Worm (Caenorhabditis elegans) whole organism, L2 larva: ENCODE data around the gene pnn-1.

ENCODE experiments used
- C34F6.9 ChIP-seq: fragments of 150-350 bp; optimal IDR thresholded peaks from 2 replicates; lab custom pipeline; 2014; ENCODE audit warnings: missing biosample characterization, missing genetic modification characterization
- F13H6.1 ChIP-seq: sonication (generic microtip); optimal IDR thresholded peaks from 2 replicates; lab custom pipeline; 2016; ENCODE audit warnings: missing genetic modification characterization, missing compliant biosample characterization
- R02D3.7 ChIP-seq: fragments of 150-350 bp; optimal IDR thresholded peaks from 2 replicates; lab custom pipeline; 2014; ENCODE audit warnings: missing biosample characterization, missing genetic modification characterization
- Y55F3AM.14 ChIP-seq: fragments of 200-800 bp; sonication (Bioruptor generic); optimal IDR thresholded peaks from 2 replicates; lab custom pipeline; 2018; ENCODE audit warnings: mild to moderate bottlenecking, missing genetic modification characterization, missing compliant biosample characterization
- ZK546.5 ChIP-seq: sonication (generic microtip); optimal IDR thresholded peaks from 2 replicates; lab custom pipeline; 2017; ENCODE audit warnings: missing biosample characterization, missing genetic modification characterization
- alr-1 ChIP-seq: fragments of 150-350 bp; optimal IDR thresholded peaks from 2 replicates; lab custom pipeline; 2014; ENCODE audit warnings: missing biosample characterization, missing genetic modification characterization
- aly-2 ChIP-seq: fragments of 150-350 bp; optimal IDR thresholded peaks from 2 replicates; lab custom pipeline; 2014; ENCODE audit warnings: missing biosample characterization, missing genetic modification characterization
- ama-1 ChIP-seq: fragments of 150-350 bp; optimal IDR thresholded peaks from 2 replicates; lab custom pipeline; 2018; ENCODE audit warnings: inconsistent platforms
- blmp-1 ChIP-seq: sonication (generic microtip); optimal IDR thresholded peaks from 2 replicates; lab custom pipeline; 2017; ENCODE audit warnings: missing genetic modification characterization, mild to moderate bottlenecking, missing compliant biosample characterization, antibody characterized with exemption, moderate library complexity; ENCODE audit not compliant: insufficient read depth
- ceh-16 ChIP-seq: fragments of 150-350 bp; optimal IDR thresholded peaks from 2 replicates; lab custom pipeline; 2014; ENCODE audit warnings: missing biosample characterization, missing genetic modification characterization
- ceh-82 ChIP-seq: fragments of 150-350 bp; optimal IDR thresholded peaks from 2 replicates; lab custom pipeline; 2014; ENCODE audit warnings: missing biosample characterization, missing genetic modification characterization
- crh-2 ChIP-seq: sonication (generic microtip); optimal IDR thresholded peaks from 2 replicates; lab custom pipeline; 2017; ENCODE audit warnings: missing biosample characterization, missing genetic modification characterization
- egl-27 ChIP-seq: sonication (generic microtip); optimal IDR thresholded peaks from 3 replicates; lab custom pipeline; 2017; ENCODE audit warnings: missing biosample characterization, missing genetic modification reagents, missing genetic modification characterization
- elt-1 ChIP-seq: fragments of 150-350 bp; optimal IDR thresholded peaks from 2 replicates; lab custom pipeline; 2014; ENCODE audit warnings: missing biosample characterization, missing genetic modification characterization
- fos-1 ChIP-seq: fragments of 150-350 bp; optimal IDR thresholded peaks from 2 replicates; lab custom pipeline; 2014; ENCODE audit warnings: missing biosample characterization, missing genetic modification characterization
- gmeb-1 ChIP-seq: fragments of 150-350 bp; optimal IDR thresholded peaks from 2 replicates; lab custom pipeline; 2014; ENCODE audit warnings: missing biosample characterization, missing genetic modification characterization
- lin-11 ChIP-seq: fragments of 150-350 bp; sonication (generic microtip); optimal IDR thresholded peaks from 2 replicates; lab custom pipeline; 2014; ENCODE audit warnings: missing biosample characterization, missing genetic modification characterization, inconsistent platforms, mixed read lengths
- lin-13 ChIP-seq: fragments of 150-350 bp; optimal IDR thresholded peaks from 2 replicates; lab custom pipeline; 2014; ENCODE audit warnings: missing biosample characterization, missing genetic modification reagents, missing genetic modification characterization
- lin-39 ChIP-seq: fragments of 150-350 bp; optimal IDR thresholded peaks from 2 replicates; lab custom pipeline; 2014; ENCODE audit warnings: missing biosample characterization, missing genetic modification reagents, missing genetic modification characterization
- lsy-2 ChIP-seq, 2 experiments: fragments of 150-350 bp in 1 of 2; sonication (generic microtip) in 1 of 2; optimal IDR thresholded peaks; 2 replicates each; lab custom pipeline; 2014 to 2017; ENCODE audit warnings: missing biosample characterization in 2 of 2, missing genetic modification characterization in 2 of 2
- mab-5 ChIP-seq: fragments of 150-350 bp; optimal IDR thresholded peaks from 2 replicates; lab custom pipeline; 2014; ENCODE audit warnings: missing biosample characterization, missing genetic modification characterization
- mbf-1 ChIP-seq: sonication (generic microtip); optimal IDR thresholded peaks from 2 replicates; lab custom pipeline; 2017; ENCODE audit warnings: missing biosample characterization, missing genetic modification characterization
- mdl-1 ChIP-seq, 2 experiments: fragments of 150-350 bp in 1 of 2; sonication (generic microtip) in 1 of 2; optimal IDR thresholded peaks; 2 replicates each; lab custom pipeline; 2017; ENCODE audit warnings: missing biosample characterization in 2 of 2, missing genetic modification characterization in 2 of 2
- nhr-10 ChIP-seq: sonication (generic microtip); optimal IDR thresholded peaks from 2 replicates; lab custom pipeline; 2017; ENCODE audit warnings: missing biosample characterization, missing genetic modification characterization
- nhr-11 ChIP-seq: fragments of 150-350 bp; optimal IDR thresholded peaks from 2 replicates; lab custom pipeline; 2014; ENCODE audit warnings: missing biosample characterization, missing genetic modification characterization
- nhr-12 ChIP-seq: fragments of 150-350 bp; optimal IDR thresholded peaks from 2 replicates; lab custom pipeline; 2014; ENCODE audit warnings: missing biosample characterization, missing genetic modification characterization
- nhr-129 ChIP-seq: fragments of 150-350 bp; optimal IDR thresholded peaks from 2 replicates; lab custom pipeline; 2014; ENCODE audit warnings: missing biosample characterization, missing genetic modification characterization
- nhr-21 ChIP-seq: fragments of 150-350 bp; optimal IDR thresholded peaks from 2 replicates; lab custom pipeline; 2014; ENCODE audit warnings: missing biosample characterization, missing genetic modification characterization
- nhr-23 ChIP-seq: fragments of 150-350 bp; optimal IDR thresholded peaks from 2 replicates; lab custom pipeline; 2014; ENCODE audit warnings: missing biosample characterization, missing genetic modification reagents, missing genetic modification characterization
- nhr-237 ChIP-seq: fragments of 150-350 bp; optimal IDR thresholded peaks from 2 replicates; lab custom pipeline; 2014; ENCODE audit warnings: missing biosample characterization, missing genetic modification characterization
- nhr-25 ChIP-seq: fragments of 150-350 bp; sonication (generic microtip); optimal IDR thresholded peaks from 3 replicates; lab custom pipeline; 2014; ENCODE audit warnings: missing biosample characterization, missing genetic modification characterization
- nhr-77 ChIP-seq: fragments of 150-350 bp; optimal IDR thresholded peaks from 2 replicates; lab custom pipeline; 2014; ENCODE audit warnings: missing biosample characterization, missing genetic modification characterization
- peb-1 ChIP-seq: fragments of 150-350 bp; optimal IDR thresholded peaks from 2 replicates; lab custom pipeline; 2014; ENCODE audit warnings: missing biosample characterization, missing genetic modification characterization
- sem-4 ChIP-seq: fragments of 150-350 bp; optimal IDR thresholded peaks from 2 replicates; lab custom pipeline; 2014; ENCODE audit warnings: missing biosample characterization, missing genetic modification reagents, missing genetic modification characterization
- skn-1 ChIP-seq: sonication (generic microtip); optimal IDR thresholded peaks from 2 replicates; lab custom pipeline; 2017; ENCODE audit warnings: missing biosample characterization, missing genetic modification characterization
- unc-39 ChIP-seq: fragments of 150-350 bp; optimal IDR thresholded peaks from 2 replicates; lab custom pipeline; 2014; ENCODE audit warnings: missing biosample characterization, missing genetic modification characterization
- unc-55 ChIP-seq: fragments of 150-350 bp; sonication (generic microtip); optimal IDR thresholded peaks from 3 replicates; lab custom pipeline; 2014; ENCODE audit warnings: missing biosample characterization, missing genetic modification reagents, missing genetic modification characterization
- unc-62 ChIP-seq: fragments of 150-350 bp; optimal IDR thresholded peaks from 2 replicates; lab custom pipeline; 2014; ENCODE audit warnings: missing biosample characterization, missing genetic modification reagents, missing genetic modification characterization
- zag-1 ChIP-seq: fragments of 150-350 bp; optimal IDR thresholded peaks from 2 replicates; lab custom pipeline; 2014; ENCODE audit warnings: missing biosample characterization, missing genetic modification characterization
- ztf-1 ChIP-seq: fragments of 200-800 bp; sonication (Bioruptor generic); conservative IDR thresholded peaks from 2 replicates; pipeline ENCODE4 v1.3.6; 2022; ENCODE audit warnings: missing genetic modification characterization, missing compliant biosample characterization
- ztf-11 ChIP-seq: sonication (generic microtip); optimal IDR thresholded peaks from 2 replicates; lab custom pipeline; 2017; ENCODE audit warnings: missing biosample characterization, missing genetic modification characterization
- ztf-4 ChIP-seq: fragments of 150-350 bp; optimal IDR thresholded peaks from 2 replicates; lab custom pipeline; 2014; ENCODE audit warnings: missing biosample characterization, missing genetic modification characterization

pnn-1 gene

DNA sequence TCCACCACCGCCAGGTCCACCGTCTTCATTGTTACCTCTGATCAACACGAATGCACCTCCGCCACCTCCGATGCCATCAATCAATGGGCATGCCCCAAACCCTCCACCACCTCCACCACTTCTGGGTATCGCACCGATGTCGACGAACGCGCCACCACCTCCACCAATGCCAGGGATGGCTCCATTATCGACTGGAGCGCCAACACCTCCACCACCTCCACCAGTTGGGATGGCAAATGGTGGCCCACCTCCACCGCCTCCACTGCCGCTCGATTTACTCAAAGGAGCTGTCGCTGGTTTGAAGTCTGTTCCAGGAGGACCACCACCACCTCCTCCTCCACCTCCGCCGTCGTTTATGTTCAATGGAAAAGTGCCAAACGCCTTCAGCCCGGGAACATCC is 33.5 kb downstream of the pnn-1 start:
- TF ChIP-seq nhr-21 (tag; lab: Kevin White, UChicago) (no peak), elt-1 (tag; lab: Kevin White, UChicago) (no peak), mab-5 (no peak), ama-1 (lab: Kevin White, UChicago) (no peak), unc-39 (tag; lab: Kevin White, UChicago) (no peak), ceh-16 (tag; lab: Kevin White, UChicago) (no peak), ZK546.5 (tag; lab: Kevin White, UChicago) (no peak), sem-4 (tag; lab: Kevin White, UChicago) (no peak), lin-39 (tag; lab: Kevin White, UChicago) (no peak), ztf-11 (tag; lab: Kevin White, UChicago) (no peak), nhr-23 (tag; lab: Kevin White, UChicago) (no peak), nhr-11 (tag; lab: Kevin White, UChicago) (no peak), fos-1 (tag; lab: Kevin White, UChicago) (no peak), egl-27 (tag; lab: Kevin White, UChicago) (no peak), crh-2 (tag; lab: Kevin White, UChicago) (no peak), F13H6.1 (no peak)

DNA sequence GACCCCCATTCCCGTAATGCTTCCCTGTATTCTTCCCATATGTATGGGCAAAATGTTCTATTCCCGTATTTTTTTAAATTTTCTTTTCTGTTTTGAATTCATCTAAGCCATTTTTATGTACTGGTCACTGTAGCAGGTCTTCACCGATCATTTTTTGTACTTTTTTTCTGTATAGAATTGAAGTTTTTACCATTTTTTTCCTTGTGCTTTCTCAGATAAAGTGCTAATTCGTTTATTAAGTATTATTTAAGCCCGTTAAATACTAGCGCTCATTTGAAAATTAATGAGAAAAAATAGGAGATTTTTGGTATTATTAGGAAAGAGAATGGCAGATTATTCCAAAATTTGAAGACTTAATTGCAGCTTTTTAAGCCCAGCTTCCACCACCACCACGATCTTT is 35.8 kb downstream of the pnn-1 start:
- TF ChIP-seq nhr-237 (tag; lab: Kevin White, UChicago), result no peak
- no peak for TF ChIP-seq nhr-21 (tag; lab: Kevin White, UChicago)
- TF ChIP-seq crh-2 (tag; lab: Kevin White, UChicago), result no peak
- TF ChIP-seq lin-11, result no peak
- TF ChIP-seq fos-1 (tag; lab: Kevin White, UChicago), result no peak
- TF ChIP-seq sem-4 (tag; lab: Kevin White, UChicago), result no peak
- no peak for TF ChIP-seq elt-1 (tag; lab: Kevin White, UChicago)
- TF ChIP-seq F13H6.1, result no peak
- TF ChIP-seq lin-39 (tag; lab: Kevin White, UChicago), result no peak
- no peak for TF ChIP-seq nhr-10
- no peak for TF ChIP-seq unc-55 (GFP tag; lab: Kevin White, UChicago)
- no peak for TF ChIP-seq aly-2
- TF ChIP-seq peb-1, result no peak
- TF ChIP-seq mab-5, result no peak
- TF ChIP-seq alr-1 (tag; lab: Kevin White, UChicago), result no peak
- TF ChIP-seq unc-62 (GFP tag; lab: Kevin White, UChicago), result no peak
- no peak for TF ChIP-seq ztf-4
- no peak for TF ChIP-seq nhr-77 (tag; lab: Kevin White, UChicago)
- no peak for TF ChIP-seq lsy-2 (tag; optimal IDR thresholded peaks at IDR 0.05; lab: Kevin White, UChicago)

DNA sequence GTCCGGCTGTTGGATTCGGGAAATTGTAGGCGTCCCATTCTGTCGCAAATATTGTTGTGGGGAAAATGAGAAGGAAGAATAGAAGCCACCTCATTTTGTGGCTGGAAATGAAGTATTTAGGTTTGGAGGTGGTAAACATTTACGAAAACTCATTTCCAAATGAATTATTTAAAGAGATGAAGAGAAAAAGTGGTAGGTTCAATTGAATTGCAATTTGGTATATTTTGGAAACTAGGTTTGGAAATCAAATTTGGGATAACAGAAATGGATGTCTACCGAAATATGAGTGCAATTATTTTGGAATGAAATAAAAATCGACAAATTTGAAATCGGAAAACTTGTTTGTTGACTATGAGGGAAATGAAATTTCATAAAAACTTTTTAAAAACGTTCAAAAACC is 37.9 kb downstream of the pnn-1 start, which contains the start of gene F15B9.10:
Gene F15B9.10 (minus strand): TSS at position 101 of the 400 bp plus-strand sequence.
- TF ChIP-seq nhr-77 (tag; lab: Kevin White, UChicago) (no peak), mdl-1 (tag; optimal IDR thresholded peaks at IDR 0.05; lab: Kevin White, UChicago) (no peak), nhr-10 (no peak), ceh-16 (tag; lab: Kevin White, UChicago) (no peak), nhr-12 (no peak), ztf-1 (GFP tag; lab: Robert Waterston, UW) (no peak), R02D3.7 (no peak)
- TF ChIP-seq, all 48 proteins: peak for 0

DNA sequence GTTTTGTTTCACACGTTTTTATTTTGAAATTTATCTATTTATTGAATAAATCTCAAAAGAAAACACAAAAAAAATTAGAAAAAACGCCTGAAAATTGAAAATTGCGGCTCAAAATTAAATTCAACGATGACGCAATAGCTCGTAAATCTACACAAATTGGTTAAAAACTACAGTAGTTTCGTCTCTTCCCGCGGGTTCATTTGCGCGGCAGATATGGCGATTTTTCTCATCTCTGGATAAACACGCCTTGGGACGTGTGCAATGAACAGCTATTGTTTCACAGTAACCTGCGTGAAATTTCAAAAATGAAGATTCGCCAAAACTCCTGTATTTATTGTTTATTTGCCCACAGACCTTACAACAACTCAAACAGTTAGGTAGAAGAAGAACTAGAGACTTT is 38.4 kb downstream of the pnn-1 start:
- no peak for TF ChIP-seq nhr-12
- no peak for TF ChIP-seq ztf-1 (GFP tag; lab: Robert Waterston, UW)
- no peak for TF ChIP-seq ama-1 (lab: Kevin White, UChicago)
- TF ChIP-seq ztf-4, result no peak
- TF ChIP-seq zag-1 (tag; lab: Kevin White, UChicago), result no peak
- TF ChIP-seq nhr-23 (tag; lab: Kevin White, UChicago), result no peak
- TF ChIP-seq lin-39 (tag; lab: Kevin White, UChicago), result no peak
- no peak for TF ChIP-seq egl-27 (tag; lab: Kevin White, UChicago)
- TF ChIP-seq elt-1 (tag; lab: Kevin White, UChicago), result no peak
- TF ChIP-seq unc-39 (tag; lab: Kevin White, UChicago), result no peak

DNA sequence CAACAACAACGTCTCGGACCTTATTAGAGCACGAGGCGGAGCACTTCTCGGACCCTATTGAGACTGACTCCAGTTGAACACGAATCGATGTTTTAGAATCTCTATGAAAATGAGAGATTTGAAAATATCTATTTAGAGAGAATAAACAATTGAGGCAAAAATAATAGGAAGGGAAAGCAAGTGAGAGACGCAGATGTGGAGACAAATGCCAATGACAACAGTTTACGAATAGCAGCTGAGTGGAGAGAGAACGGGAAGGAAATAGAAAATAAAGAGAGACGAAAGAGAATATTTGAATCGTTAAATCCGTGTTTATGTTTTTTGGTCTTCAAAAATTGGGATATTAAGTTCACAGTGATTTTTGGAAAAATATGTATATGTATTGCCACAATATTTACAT is 38.9 kb downstream of the pnn-1 start:
- TF ChIP-seq nhr-237 (tag; lab: Kevin White, UChicago), result no peak
- no peak for TF ChIP-seq gmeb-1 (tag; lab: Kevin White, UChicago)
- no peak for TF ChIP-seq sem-4 (tag; lab: Kevin White, UChicago)
- peak; percentile 37 for TF ChIP-seq nhr-129 (tag; lab: Kevin White, UChicago)
- no peak for TF ChIP-seq alr-1 (tag; lab: Kevin White, UChicago)
- TF ChIP-seq nhr-25 (tag; lab: Kevin White, UChicago), result no peak
- no peak for TF ChIP-seq nhr-12
- no peak for TF ChIP-seq unc-39 (tag; lab: Kevin White, UChicago)
- no peak for TF ChIP-seq zag-1 (tag; lab: Kevin White, UChicago)
- peak; percentile 49 for TF ChIP-seq crh-2 (tag; lab: Kevin White, UChicago)
- peak; percentile 39 for TF ChIP-seq blmp-1 (tag; lab: Kevin White, UChicago)
- TF ChIP-seq nhr-10, result no peak
- TF ChIP-seq fos-1 (tag; lab: Kevin White, UChicago), result no peak
- TF ChIP-seq aly-2, result no peak
- no peak for TF ChIP-seq mbf-1 (tag; lab: Kevin White, UChicago)
- TF ChIP-seq elt-1 (tag; lab: Kevin White, UChicago), result no peak
- TF ChIP-seq C34F6.9 (tag; lab: Kevin White, UChicago), result peak; percentile 57
- no peak for TF ChIP-seq lin-11
- no peak for TF ChIP-seq ZK546.5 (tag; lab: Kevin White, UChicago)
- peak; percentile 21 for TF ChIP-seq lin-13 (GFP tag; lab: Kevin White, UChicago)
- no peak for TF ChIP-seq mdl-1 (tag; optimal IDR thresholded peaks at IDR 0.05; lab: Kevin White, UChicago)
- no peak for TF ChIP-seq ceh-82 (tag; lab: Kevin White, UChicago)
- no peak for TF ChIP-seq nhr-77 (tag; lab: Kevin White, UChicago)
- no peak for TF ChIP-seq lin-39 (tag; lab: Kevin White, UChicago)
- no peak for TF ChIP-seq mab-5
- peak; percentile 7 for TF ChIP-seq F13H6.1
- no peak for TF ChIP-seq skn-1
- TF ChIP-seq Y55F3AM.14 (GFP tag; lab: Kevin White, UChicago), result no peak
